Fruit fly (Drosophila melanogaster) whole organism, embryonic: ENCODE results near the gene Socs36E.

ENCODE experiments used
- Asciz ChIP-seq: fragments of 200-800 bp; sonication (Bioruptor generic); optimal IDR thresholded peaks from 2 replicates; lab custom pipeline; 2017; ENCODE audit warnings: missing biosample characterization, mild to moderate bottlenecking, missing genetic modification characterization, missing genetic modification reagents
- CG10147 ChIP-seq: fragments of 200-800 bp; sonication (Bioruptor generic); optimal IDR thresholded peaks from 2 replicates; lab custom pipeline; 2019; ENCODE audit warnings: missing biosample characterization, mild to moderate bottlenecking, missing genetic modification characterization, moderate library complexity
- CG10209 ChIP-seq: fragments of 200-800 bp; sonication (Bioruptor generic); optimal IDR thresholded peaks from 3 replicates; lab custom pipeline; 2017; ENCODE audit warnings: missing biosample characterization, mild to moderate bottlenecking, missing genetic modification characterization, missing genetic modification reagents
- CG10543 ChIP-seq: fragments of 200-800 bp; sonication (Bioruptor generic); optimal IDR thresholded peaks from 3 replicates; lab custom pipeline; 2017; ENCODE audit warnings: missing biosample characterization, mild to moderate bottlenecking, missing genetic modification characterization, moderate library complexity
- CG11456 ChIP-seq: fragments of 200-800 bp; sonication (Bioruptor generic); IDR thresholded peaks from 3 replicates; pipeline ENCODE4 v1.3.6; 2022; ENCODE audit warnings: missing biosample characterization, missing genetic modification characterization
- CG12155 ChIP-seq: fragments of 200-800 bp; sonication (Bioruptor generic); optimal IDR thresholded peaks from 3 replicates; lab custom pipeline; 2016; ENCODE audit warnings: missing biosample characterization, missing genetic modification characterization
- CG12659 ChIP-seq: fragments of 200-800 bp; sonication (Bioruptor generic); optimal IDR thresholded peaks from 3 replicates; lab custom pipeline; 2017; ENCODE audit warnings: mild to moderate bottlenecking, missing biosample characterization, missing genetic modification reagents, missing genetic modification characterization
- CG14014 ChIP-seq: fragments of 200-800 bp; sonication (Bioruptor generic); IDR thresholded peaks from 2 replicates; pipeline ENCODE4 v1.3.6; 2022; ENCODE audit warnings: missing biosample characterization, missing genetic modification characterization
- CG14860 ChIP-seq: fragments of 200-800 bp; sonication (Bioruptor generic); IDR thresholded peaks from 3 replicates; pipeline ENCODE4 v1.3.6; 2022; ENCODE audit warnings: missing biosample characterization, missing genetic modification characterization; ENCODE audit not compliant: partially characterized antibody
- CG16863 ChIP-seq: fragments of 200-800 bp; sonication (Bioruptor generic); optimal IDR thresholded peaks from 3 replicates; lab custom pipeline; 2016; ENCODE audit warnings: missing biosample characterization, missing genetic modification characterization
- CG17359 ChIP-seq: fragments of 200-800 bp; sonication (Bioruptor generic); optimal IDR thresholded peaks from 3 replicates; lab custom pipeline; 2018; ENCODE audit warnings: missing biosample characterization, mild to moderate bottlenecking, missing genetic modification characterization, moderate library complexity
- CG18011 ChIP-seq: fragments of 200-800 bp; sonication (Bioruptor generic); optimal IDR thresholded peaks from 2 replicates; lab custom pipeline; 2017; ENCODE audit warnings: missing biosample characterization, missing genetic modification characterization, mild to moderate bottlenecking, moderate library complexity, missing genotype
- CG1832 ChIP-seq: fragments of 200-800 bp; sonication (Bioruptor generic); optimal IDR thresholded peaks from 2 replicates; lab custom pipeline; 2017; ENCODE audit warnings: missing biosample characterization, mild to moderate bottlenecking, missing genetic modification characterization, inconsistent platforms
- CG3065 ChIP-seq: fragments of 200-800 bp; sonication (Bioruptor generic); optimal IDR thresholded peaks from 2 replicates; lab custom pipeline; 2016; ENCODE audit warnings: missing biosample characterization, missing genetic modification characterization
- CG31441 ChIP-seq: fragments of 200-800 bp; sonication (Bioruptor generic); IDR thresholded peaks from 2 replicates; pipeline ENCODE4 v1.3.6; 2022; ENCODE audit warnings: missing biosample characterization, missing genetic modification characterization
- CG34422 ChIP-seq: fragments of 200-800 bp; sonication (Bioruptor generic); IDR thresholded peaks from 3 replicates; pipeline ENCODE4 v1.3.6; 2022; ENCODE audit warnings: missing biosample characterization, missing genetic modification characterization
- CG5953 ChIP-seq: fragments of 200-800 bp; sonication (Bioruptor generic); IDR thresholded peaks from 2 replicates; pipeline ENCODE4 v1.3.6; 2022; ENCODE audit warnings: missing biosample characterization, missing genetic modification characterization
- CG6813 ChIP-seq: fragments of 200-800 bp; sonication (Bioruptor generic); optimal IDR thresholded peaks from 2 replicates; lab custom pipeline; 2017; ENCODE audit warnings: missing biosample characterization, missing genetic modification characterization, mild to moderate bottlenecking, moderate library complexity, missing genetic modification reagents
- CG8944 ChIP-seq: fragments of 200-800 bp; sonication (Bioruptor generic); optimal IDR thresholded peaks from 3 replicates; lab custom pipeline; 2016; ENCODE audit warnings: missing biosample characterization, missing genetic modification characterization
- Camta ChIP-seq: fragments of 200-800 bp; sonication (Bioruptor generic); optimal IDR thresholded peaks from 2 replicates; lab custom pipeline; 2016; ENCODE audit warnings: missing biosample characterization, missing genetic modification characterization
- CoRest ChIP-seq: fragments of 200-800 bp; sonication (Bioruptor generic); optimal IDR thresholded peaks from 3 replicates; lab custom pipeline; 2018; ENCODE audit warnings: missing biosample characterization, mild to moderate bottlenecking, missing genetic modification characterization, moderate library complexity
- E2f1 ChIP-seq: fragments of 200-800 bp; sonication (Bioruptor generic); IDR thresholded peaks from 2 replicates; pipeline ENCODE4 v1.3.6; 2022; ENCODE audit warnings: missing biosample characterization, missing genetic modification characterization
- ERR ChIP-seq: fragments of 200-800 bp; sonication (Bioruptor generic); optimal IDR thresholded peaks from 2 replicates; lab custom pipeline; 2016; ENCODE audit warnings: missing biosample characterization, missing genetic modification characterization
- Gug ChIP-seq: fragments of 200-800 bp; sonication (Bioruptor generic); IDR thresholded peaks from 4 replicates; pipeline ENCODE4 v1.3.6; 2022; ENCODE audit warnings: missing biosample characterization, missing genetic modification characterization
- HmgD ChIP-seq: fragments of 200-800 bp; sonication (Bioruptor generic); optimal IDR thresholded peaks from 3 replicates; lab custom pipeline; 2016; ENCODE audit warnings: missing biosample characterization, missing genetic modification characterization
- Hmr ChIP-seq: fragments of 200-800 bp; sonication (Bioruptor generic); optimal IDR thresholded peaks from 3 replicates; lab custom pipeline; 2017; ENCODE audit warnings: mild to moderate bottlenecking, missing biosample characterization, missing genetic modification reagents, missing genetic modification characterization
- MESR4 ChIP-seq: fragments of 200-800 bp; sonication (Bioruptor generic); optimal IDR thresholded peaks from 2 replicates; lab custom pipeline; 2018; ENCODE audit warnings: missing biosample characterization, mild to moderate bottlenecking, missing genetic modification characterization, moderate library complexity
- Oli ChIP-seq: fragments of 200-800 bp; sonication (Bioruptor generic); optimal IDR thresholded peaks from 2 replicates; lab custom pipeline; 2018; ENCODE audit warnings: missing biosample characterization, mild to moderate bottlenecking, missing genetic modification characterization, moderate library complexity
- Side ChIP-seq: fragments of 200-800 bp; sonication (Bioruptor generic); optimal IDR thresholded peaks from 2 replicates; lab custom pipeline; 2016; ENCODE audit warnings: missing biosample characterization, missing genetic modification characterization
- Stat92E ChIP-seq, 3 experiments: fragments of >200 bp in 2 of 3; fragments of 200-800 bp in 1 of 3; sonication (Bioruptor generic) in 1 of 3; optimal IDR thresholded peaks; 2 replicates each; lab custom pipeline; 2017 to 2019; ENCODE audit warnings: missing biosample characterization in 3 of 3, missing genetic modification characterization in 3 of 3, mild to moderate bottlenecking in 1 of 3, moderate library complexity in 1 of 3
- Vsx1 ChIP-seq: fragments of 200-800 bp; sonication (Bioruptor generic); optimal IDR thresholded peaks from 2 replicates; lab custom pipeline; 2017; ENCODE audit warnings: missing biosample characterization, mild to moderate bottlenecking, missing genetic modification characterization, missing genetic modification reagents
- ap ChIP-seq: fragments of 200-800 bp; sonication (Bioruptor generic); IDR thresholded peaks from 2 replicates; pipeline ENCODE4 v1.3.6; 2022; ENCODE audit warnings: missing biosample characterization, missing genetic modification characterization
- ato ChIP-seq: fragments of 200-800 bp; sonication (Bioruptor generic); IDR thresholded peaks from 2 replicates; pipeline ENCODE4 v1.3.6; 2022; ENCODE audit warnings: missing biosample characterization, missing genetic modification characterization; ENCODE audit not compliant: partially characterized antibody
- az2 ChIP-seq: fragments of 200-800 bp; sonication (Bioruptor generic); optimal IDR thresholded peaks from 3 replicates; lab custom pipeline; 2016; ENCODE audit warnings: missing biosample characterization, missing genetic modification characterization
- bab2 ChIP-seq: fragments of 200-800 bp; sonication (Bioruptor generic); optimal IDR thresholded peaks from 2 replicates; lab custom pipeline; 2016; ENCODE audit warnings: missing biosample characterization, missing genetic modification characterization
- cg ChIP-seq: fragments of 200-800 bp; sonication (Bioruptor generic); optimal IDR thresholded peaks from 3 replicates; lab custom pipeline; 2019; ENCODE audit warnings: missing biosample characterization, mild to moderate bottlenecking, missing genetic modification characterization, moderate library complexity
- dan ChIP-seq: fragments of 200-800 bp; sonication (Bioruptor generic); IDR thresholded peaks from 2 replicates; pipeline ENCODE4 v1.3.6; 2022; ENCODE audit warnings: missing biosample characterization, missing genetic modification characterization
- dati ChIP-seq: fragments of 200-800 bp; sonication (Bioruptor generic); IDR thresholded peaks from 2 replicates; pipeline ENCODE4 v1.3.6; 2022; ENCODE audit warnings: missing biosample characterization, missing genetic modification characterization
- emc ChIP-seq: fragments of 200-800 bp; sonication (Bioruptor generic); optimal IDR thresholded peaks from 2 replicates; lab custom pipeline; 2016; ENCODE audit warnings: missing biosample characterization, missing genetic modification characterization
- fd96Cb ChIP-seq: fragments of 200-800 bp; sonication (Bioruptor generic); optimal IDR thresholded peaks from 2 replicates; lab custom pipeline; 2018; ENCODE audit warnings: missing biosample characterization, mild to moderate bottlenecking, missing genetic modification characterization, moderate library complexity
- grn ChIP-seq: fragments of 200-800 bp; sonication (Bioruptor generic); optimal IDR thresholded peaks from 3 replicates; lab custom pipeline; 2017; ENCODE audit warnings: missing biosample characterization, missing genetic modification characterization
- hb ChIP-seq: fragments of 200-800 bp; sonication (Bioruptor generic); IDR thresholded peaks from 3 replicates; pipeline ENCODE4 v1.3.6; 2022; ENCODE audit warnings: missing biosample characterization, missing genetic modification characterization; ENCODE audit not compliant: partially characterized antibody
- nau ChIP-seq: fragments of 200-800 bp; sonication (Bioruptor generic); optimal IDR thresholded peaks from 3 replicates; lab custom pipeline; 2017; ENCODE audit warnings: missing biosample characterization, mild to moderate bottlenecking, missing genetic modification characterization, missing genetic modification reagents
- pb ChIP-seq: fragments of 200-800 bp; sonication (Bioruptor generic); optimal IDR thresholded peaks from 3 replicates; lab custom pipeline; 2016; ENCODE audit warnings: missing biosample characterization, missing genetic modification characterization
- ranshi ChIP-seq: fragments of 200-800 bp; sonication (Bioruptor generic); IDR thresholded peaks from 2 replicates; pipeline ENCODE4 v1.3.6; 2022; ENCODE audit warnings: missing biosample characterization, missing genetic modification characterization
- repo ChIP-seq: fragments of 200-800 bp; sonication (Bioruptor generic); optimal IDR thresholded peaks from 2 replicates; lab custom pipeline; 2016; ENCODE audit warnings: missing biosample characterization, missing genetic modification characterization
- sens-2 ChIP-seq: fragments of 200-800 bp; sonication (Bioruptor generic); IDR thresholded peaks from 2 replicates; pipeline ENCODE4 v1.3.6; 2022; ENCODE audit warnings: missing biosample characterization, missing genetic modification characterization
- sob ChIP-seq: fragments of 200-800 bp; sonication (Bioruptor generic); IDR thresholded peaks from 2 replicates; pipeline ENCODE4 v1.3.6; 2022; ENCODE audit warnings: missing biosample characterization, missing genetic modification characterization
- tin ChIP-seq: fragments of 200-800 bp; sonication (Bioruptor generic); optimal IDR thresholded peaks from 3 replicates; lab custom pipeline; 2016; ENCODE audit warnings: missing biosample characterization, missing genetic modification characterization
- zen ChIP-seq: fragments of 200-800 bp; sonication (Bioruptor generic); optimal IDR thresholded peaks from 3 replicates; lab custom pipeline; 2018; ENCODE audit warnings: missing biosample characterization, mild to moderate bottlenecking, missing genetic modification characterization, moderate library complexity
- zfh2 ChIP-seq: fragments of 200-800 bp; sonication (Bioruptor generic); optimal IDR thresholded peaks from 2 replicates; lab custom pipeline; 2016; ENCODE audit warnings: missing biosample characterization, missing genetic modification characterization

Socs36E gene

DNA sequence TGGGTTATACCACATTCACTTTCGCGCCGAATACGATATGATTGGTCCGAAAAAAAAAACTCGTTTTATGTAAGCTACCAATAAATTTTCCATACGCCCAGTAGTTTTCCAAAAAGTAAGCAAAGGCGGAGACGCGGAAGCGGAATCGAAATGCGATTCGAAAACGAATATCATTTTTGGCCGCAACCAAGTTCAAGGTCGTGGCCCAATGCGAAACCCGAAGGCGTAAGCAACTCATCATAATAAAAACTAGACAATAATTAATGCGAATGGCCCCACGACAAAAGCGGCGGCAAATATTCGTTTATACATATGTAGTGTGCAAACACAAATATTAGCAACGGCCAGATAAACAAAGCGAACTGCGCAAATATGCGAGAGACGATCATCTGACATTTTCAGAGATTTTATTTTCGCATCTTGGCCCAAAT is 15.8 kb downstream of the Socs36E start (continued):
- TF ChIP-seq CG12155 (no peak), Oli (tag; lab: Kevin White, UChicago) (no peak), nau (GFP tag; lab: Kevin White, UChicago) (no peak), ERR (no peak), sob (GFP tag; lab: Robert Waterston, UW) (peak; percentile 50; the same call in 1 of the 2 replicates), CG5953 (no peak), Gug (GFP tag; lab: Robert Waterston, UW) (no peak), CG3065 (GFP tag; lab: Kevin White, UChicago) (no peak), CG12659 (peak; percentile 27), pb (GFP tag; lab: Kevin White, UChicago) (no peak), tin (GFP tag; lab: Kevin White, UChicago) (no peak), cg (GFP tag; lab: Kevin White, UChicago) (no peak), zen (tag; lab: Kevin White, UChicago) (no peak), CG10209 (peak; percentile 54), dan (no peak), E2f1 (GFP tag; lab: Robert Waterston, UW) (no peak), Side (GFP tag; lab: Kevin White, UChicago) (peak; percentile 54), CG11456 (GFP tag; lab: Robert Waterston, UW) (peak; percentile 46; the same call in 1 of the 3 replicates), grn (GFP tag; lab: Kevin White, UChicago) (no peak), repo (GFP tag; lab: Kevin White, UChicago) (no peak), CG14860 (GFP tag; lab: Robert Waterston, UW) (no peak), sens-2 (GFP tag; lab: Robert Waterston, UW) (no peak), CG16863 (GFP tag; lab: Kevin White, UChicago) (no peak), hb (no peak), CG1832 (GFP tag; lab: Kevin White, UChicago) (no peak), CG14014 (GFP tag; lab: Robert Waterston, UW) (peak; percentile 38; the same call in 1 of the 2 replicates), CG17359 (no peak), HmgD (GFP tag; lab: Kevin White, UChicago) (no peak), CG18011 (GFP tag; lab: Kevin White, UChicago) (peak; percentile 51), Stat92E (GFP tag; optimal IDR thresholded peaks at IDR 0.05; lab: Kevin White, UChicago) (no peak), dati (no peak), CG10543 (GFP tag; lab: Kevin White, UChicago) (peak; percentile 81), CG34422 (GFP tag; lab: Robert Waterston, UW) (no peak), zfh2 (GFP tag; lab: Kevin White, UChicago) (peak; percentile 32), emc (GFP tag; lab: Kevin White, UChicago) (no peak), ato (GFP tag; lab: Robert Waterston, UW) (no peak), ap (GFP tag; lab: Robert Waterston, UW) (no peak), ranshi (GFP tag; lab: Robert Waterston, UW) (peak; percentile 33; the same call in 1 of the 2 replicates), MESR4 (GFP tag; lab: Kevin White, UChicago) (no peak), Hmr (peak; percentile 83), CG31441 (GFP tag; lab: Robert Waterston, UW) (no peak), fd96Cb (no peak), az2 (no peak), CG10147 (GFP tag; lab: Kevin White, UChicago) (peak; percentile 39), CG8944 (GFP tag; lab: Kevin White, UChicago) (no peak), Asciz (GFP tag; lab: Kevin White, UChicago) (no peak), CG6813 (peak; percentile 45), bab2 (peak; percentile 47), Vsx1 (GFP tag; lab: Kevin White, UChicago) (no peak), Camta (GFP tag; lab: Kevin White, UChicago) (no peak), CoRest (tag; lab: Kevin White, UChicago) (peak; percentile 19)
